Worm (Caenorhabditis elegans) whole organism, L3 larva: ENCODE results near the gene abhd-5.2.

Experiments used
- R02D3.7 ChIP-seq: fragments of 150-350 bp; optimal IDR thresholded peaks from 2 replicates; lab custom pipeline; 2014; ENCODE audit warnings: missing biosample characterization, missing genetic modification characterization
- aly-2 ChIP-seq: fragments of 150-350 bp; optimal IDR thresholded peaks from 2 replicates; lab custom pipeline; 2014; ENCODE audit warnings: missing biosample characterization, missing genetic modification characterization
- ama-1 ChIP-seq: fragments of 150-350 bp; optimal IDR thresholded peaks from 2 replicates; lab custom pipeline; 2018
- ceh-82 ChIP-seq: fragments of 150-350 bp; optimal IDR thresholded peaks from 2 replicates; lab custom pipeline; 2014; ENCODE audit warnings: missing biosample characterization, missing genetic modification characterization
- ceh-9 ChIP-seq: sonication (generic microtip); optimal IDR thresholded peaks from 2 replicates; lab custom pipeline; 2018; ENCODE audit warnings: missing biosample characterization, missing genetic modification characterization
- daf-12 ChIP-seq: fragments of 150-350 bp; optimal IDR thresholded peaks from 2 replicates; lab custom pipeline; 2014; ENCODE audit warnings: missing biosample characterization, missing genetic modification reagents, missing genetic modification characterization
- egl-27 ChIP-seq: sonication (generic microtip); optimal IDR thresholded peaks from 4 replicates; lab custom pipeline; 2017; ENCODE audit warnings: missing biosample characterization, missing genetic modification reagents, missing genetic modification characterization
- egl-5 ChIP-seq: fragments of 150-350 bp; optimal IDR thresholded peaks from 2 replicates; lab custom pipeline; 2017; ENCODE audit warnings: missing biosample characterization, missing genetic modification reagents, missing genetic modification characterization, inconsistent platforms
- elt-1 ChIP-seq: fragments of 150-350 bp; optimal IDR thresholded peaks from 2 replicates; lab custom pipeline; 2014; ENCODE audit warnings: missing biosample characterization, missing genetic modification characterization
- elt-2 ChIP-seq: sonication (generic microtip); optimal IDR thresholded peaks from 2 replicates; lab custom pipeline; 2016; ENCODE audit warnings: missing genetic modification reagents, mild to moderate bottlenecking, missing genetic modification characterization, missing compliant biosample characterization
- elt-3 ChIP-seq, 3 experiments: fragments of 150-350 bp in 1 of 3; sonication (generic microtip) in 2 of 3; optimal IDR thresholded peaks; 2 replicates in 2 of 3; 4 replicates in 1 of 3; lab custom pipeline; 2014 to 2017; ENCODE audit warnings: missing biosample characterization in 3 of 3, missing genetic modification characterization in 3 of 3
- eor-1 ChIP-seq, 2 experiments: fragments of 150-350 bp; optimal IDR thresholded peaks; 2 replicates each; lab custom pipeline; 2014 to 2018; ENCODE audit warnings: missing biosample characterization in 2 of 2, missing genetic modification characterization in 2 of 2
- fkh-10 ChIP-seq: sonication (generic microtip); optimal IDR thresholded peaks from 2 replicates; lab custom pipeline; 2017; ENCODE audit warnings: missing biosample characterization, missing genetic modification reagents, missing genetic modification characterization
- fkh-2 ChIP-seq: fragments of 150-350 bp; optimal IDR thresholded peaks from 2 replicates; lab custom pipeline; 2014; ENCODE audit warnings: missing biosample characterization, missing genetic modification reagents, missing genetic modification characterization
- fos-1 ChIP-seq: fragments of 150-350 bp; optimal IDR thresholded peaks from 2 replicates; lab custom pipeline; 2014; ENCODE audit warnings: missing biosample characterization, missing genetic modification characterization
- hmg-11 ChIP-seq: sonication (generic microtip); optimal IDR thresholded peaks from 2 replicates; lab custom pipeline; 2016; ENCODE audit warnings: missing genetic modification characterization, missing compliant biosample characterization
- jun-1 ChIP-seq: fragments of 150-350 bp; optimal IDR thresholded peaks from 2 replicates; lab custom pipeline; 2014; ENCODE audit warnings: missing biosample characterization, missing genetic modification reagents, missing genetic modification characterization
- lin-15B ChIP-seq: fragments of 150-350 bp; optimal IDR thresholded peaks from 2 replicates; lab custom pipeline; 2014; ENCODE audit warnings: missing biosample characterization, missing genetic modification characterization
- lsy-12 ChIP-seq: sonication (generic microtip); optimal IDR thresholded peaks from 2 replicates; lab custom pipeline; 2016; ENCODE audit warnings: mild to moderate bottlenecking, missing genetic modification characterization, missing compliant biosample characterization
- mdl-1 ChIP-seq: fragments of 150-350 bp; optimal IDR thresholded peaks from 2 replicates; lab custom pipeline; 2014; ENCODE audit warnings: missing biosample characterization, missing genetic modification characterization
- nfya-1 ChIP-seq: sonication (generic microtip); optimal IDR thresholded peaks from 2 replicates; lab custom pipeline; 2017; ENCODE audit warnings: missing genetic modification characterization, mild to moderate bottlenecking, missing compliant biosample characterization, antibody characterized with exemption, moderate library complexity; ENCODE audit not compliant: insufficient read depth
- nhr-11 ChIP-seq: fragments of 150-350 bp; optimal IDR thresholded peaks from 2 replicates; lab custom pipeline; 2014; ENCODE audit warnings: missing biosample characterization, missing genetic modification characterization
- nhr-12 ChIP-seq: fragments of 150-350 bp; optimal IDR thresholded peaks from 2 replicates; lab custom pipeline; 2014; ENCODE audit warnings: missing biosample characterization, missing genetic modification characterization
- nhr-23 ChIP-seq: fragments of 150-350 bp; optimal IDR thresholded peaks from 2 replicates; lab custom pipeline; 2014; ENCODE audit warnings: missing biosample characterization, missing genetic modification reagents, missing genetic modification characterization
- nhr-28 ChIP-seq: fragments of 150-350 bp; optimal IDR thresholded peaks from 2 replicates; lab custom pipeline; 2014; ENCODE audit warnings: missing biosample characterization, missing genetic modification characterization
- nhr-67 ChIP-seq: fragments of 150-350 bp; optimal IDR thresholded peaks from 2 replicates; lab custom pipeline; 2014; ENCODE audit warnings: missing biosample characterization, missing genetic modification characterization
- nhr-76 ChIP-seq: fragments of 150-350 bp; sonication (generic microtip); optimal IDR thresholded peaks from 5 replicates; lab custom pipeline; 2014; ENCODE audit warnings: missing biosample characterization, missing genetic modification characterization
- nhr-77 ChIP-seq: fragments of 150-350 bp; optimal IDR thresholded peaks from 2 replicates; lab custom pipeline; 2014; ENCODE audit warnings: missing biosample characterization, missing genetic modification characterization
- pha-4 ChIP-seq: fragments of 150-350 bp; optimal IDR thresholded peaks from 2 replicates; lab custom pipeline; 2014; ENCODE audit warnings: missing biosample characterization, missing genetic modification reagents, missing genetic modification characterization
- sea-2 ChIP-seq: fragments of 150-350 bp; sonication (generic microtip); optimal IDR thresholded peaks from 4 replicates; lab custom pipeline; 2014; ENCODE audit warnings: missing biosample characterization, missing genetic modification reagents, missing genetic modification characterization
- skn-1 ChIP-seq: fragments of 150-350 bp; optimal IDR thresholded peaks from 2 replicates; lab custom pipeline; 2014; ENCODE audit warnings: missing biosample characterization, missing genetic modification characterization
- snpc-4 ChIP-seq: fragments of 150-350 bp; optimal IDR thresholded peaks from 2 replicates; lab custom pipeline; 2014; ENCODE audit warnings: missing biosample characterization, missing genetic modification characterization
- tbx-2 ChIP-seq: sonication (generic microtip); optimal IDR thresholded peaks from 2 replicates; lab custom pipeline; 2016; ENCODE audit warnings: mild to moderate bottlenecking, missing genetic modification characterization, missing compliant biosample characterization
- unc-39 ChIP-seq: sonication (generic microtip); optimal IDR thresholded peaks from 4 replicates; lab custom pipeline; 2017; ENCODE audit warnings: missing biosample characterization, missing genetic modification characterization
- ztf-4 ChIP-seq: fragments of 150-350 bp; optimal IDR thresholded peaks from 2 replicates; lab custom pipeline; 2014; ENCODE audit warnings: missing biosample characterization, missing genetic modification characterization

abhd-5.2 gene

DNA sequence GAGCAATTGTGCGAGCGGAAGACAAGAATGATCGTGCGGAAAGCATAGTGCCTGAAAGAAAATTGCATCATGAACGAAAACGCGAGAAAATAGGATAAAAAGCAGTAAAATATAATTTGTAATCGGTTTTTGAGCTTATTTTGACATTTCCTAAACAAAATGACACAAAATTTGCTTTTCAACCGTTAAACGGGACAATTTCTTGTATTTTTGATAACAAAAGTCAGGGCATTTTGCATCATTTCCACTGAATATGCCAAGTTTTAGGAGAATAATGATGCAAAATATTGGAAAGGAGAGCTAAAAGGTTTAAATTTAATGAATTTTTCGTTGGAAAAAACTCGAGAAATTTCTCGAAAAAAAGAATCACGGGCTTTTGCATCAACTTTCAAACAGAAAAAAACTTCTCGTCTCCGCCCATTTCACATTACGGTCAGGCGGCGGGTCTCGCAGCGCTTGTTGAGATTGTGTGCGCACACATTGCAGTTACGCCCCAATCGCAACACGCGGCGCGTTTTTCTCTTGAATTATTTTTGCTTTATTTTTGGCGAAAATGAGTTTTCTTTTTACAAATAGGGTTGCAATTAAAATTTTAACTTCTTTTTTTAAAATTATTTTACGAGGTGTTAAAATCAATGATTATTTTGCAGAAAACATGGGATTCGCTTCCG, 17.6 kb upstream of the abhd-5.2 start, which contains the start of the genes hsp-6 and C37H5.5 (continued):
- TF ChIP-seq skn-1 (tag; lab: Kevin White, UChicago) (peak; percentile 67), elt-1 (tag; lab: Kevin White, UChicago) (no peak), nhr-28 (tag; lab: Kevin White, UChicago) (no peak), R02D3.7 (tag; lab: Kevin White, UChicago) (peak; percentile 50), ama-1 (lab: Kevin White, UChicago) (no peak), nhr-23 (tag; lab: Kevin White, UChicago) (peak; percentile 80), mdl-1 (no peak), aly-2 (tag; lab: Kevin White, UChicago) (no peak), fkh-10 (GFP tag; lab: Kevin White, UChicago) (peak; percentile 43), ceh-82 (tag; lab: Kevin White, UChicago) (no peak), nhr-11 (tag; lab: Kevin White, UChicago) (no peak), lsy-12 (tag; lab: Kevin White, UChicago) (peak; percentile 50), ztf-4 (tag; lab: Kevin White, UChicago) (no peak), fos-1 (tag; lab: Kevin White, UChicago) (no peak), egl-5 (peak; percentile 28), lin-15B (peak; percentile 91), ceh-9 (tag; lab: Kevin White, UChicago) (no peak)

DNA sequence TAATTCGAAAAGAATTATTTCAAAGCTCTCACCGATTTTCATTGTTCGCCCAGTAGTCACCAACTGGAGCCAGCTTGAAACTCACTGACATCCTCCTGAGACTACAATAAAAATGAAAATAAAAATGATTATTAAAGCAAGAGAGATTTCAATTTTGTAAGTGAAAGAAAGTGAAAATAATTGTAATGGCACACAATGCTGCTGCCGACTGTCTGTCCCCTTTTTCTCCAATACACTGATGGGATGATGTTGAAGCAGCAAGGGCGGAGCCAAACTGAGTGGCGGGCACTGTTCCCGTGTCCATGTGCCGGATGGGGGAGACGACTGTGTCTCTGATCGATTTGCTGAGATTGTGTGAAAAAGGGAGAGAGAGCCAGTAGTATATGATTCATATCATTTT, 10.2 kb upstream of the abhd-5.2 start, which contains the start of gene C37H5.14:
TSS of gene C37H5.14 (minus strand) at position 101 of the 400 bp plus-strand sequence.
- TF ChIP-seq nhr-11 (tag; lab: Kevin White, UChicago) = no peak
- TF ChIP-seq nhr-12 (tag; lab: Kevin White, UChicago) = no peak
- no peak for TF ChIP-seq jun-1 (tag; lab: Kevin White, UChicago)

DNA sequence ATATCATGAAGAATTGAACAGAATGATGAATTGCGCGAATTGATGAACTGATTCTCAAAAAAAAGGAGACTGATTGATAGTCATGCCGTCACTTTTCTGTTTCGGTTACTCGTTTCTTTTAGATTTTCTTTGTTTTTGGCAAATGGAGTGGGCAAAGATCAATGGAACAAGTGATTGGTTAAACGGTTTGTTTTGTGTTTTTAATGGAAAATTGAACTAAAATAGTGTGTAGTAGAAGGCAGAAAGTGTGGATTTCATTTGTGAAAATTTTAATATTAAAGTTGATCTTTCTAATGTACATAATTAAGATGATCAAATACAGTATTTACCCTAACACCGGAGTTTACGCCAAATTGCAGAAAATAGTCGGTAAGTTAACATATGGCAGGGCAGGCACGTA, 4.6 kb upstream of the abhd-5.2 start, which contains the start of gene nas-9:
TSS of gene nas-9 (minus strand) at position 101 of the 400 bp plus-strand sequence.
- TF ChIP-seq unc-39 (tag; lab: Kevin White, UChicago) = no peak
- no peak for TF ChIP-seq hmg-11 (tag; lab: Kevin White, UChicago)
- TF ChIP-seq pha-4 (tag; lab: Kevin White, UChicago) = no peak
- TF ChIP-seq egl-5 = no peak
- no peak for TF ChIP-seq lin-15B
- TF ChIP-seq elt-1 (tag; lab: Kevin White, UChicago) = no peak

DNA sequence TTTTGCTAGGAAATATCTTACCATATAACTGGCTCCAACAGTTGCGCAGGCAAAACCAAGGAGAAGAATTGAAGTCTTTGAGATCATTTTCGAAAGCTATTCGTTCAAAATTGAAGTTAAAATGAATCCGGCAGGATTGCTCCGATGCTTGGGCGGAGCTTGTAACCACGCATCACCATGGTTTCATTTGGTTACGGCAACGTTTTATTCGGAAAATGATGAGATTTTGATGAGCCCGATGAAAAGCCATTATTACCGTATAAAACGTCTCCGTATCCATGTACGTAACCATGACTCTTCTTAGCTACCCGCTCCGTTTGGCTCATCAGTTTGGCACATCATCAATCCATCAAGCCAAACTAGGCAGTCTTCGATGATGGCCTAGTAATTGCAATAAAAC, 3.3 kb upstream of the abhd-5.2 start, which contains the start of gene cwp-1:
TSS of gene cwp-1 (minus strand) at position 101 of the 400 bp plus-strand sequence.
- TF ChIP-seq tbx-2 (tag; lab: Kevin White, UChicago) = no peak
- no peak for TF ChIP-seq nhr-77
- TF ChIP-seq lsy-12 (tag; lab: Kevin White, UChicago) = no peak
- no peak for TF ChIP-seq fkh-2 (tag; lab: Kevin White, UChicago)
- TF ChIP-seq elt-3 (tag; optimal IDR thresholded peaks at IDR 0.05; lab: Kevin White, UChicago) = no peak
- no peak for TF ChIP-seq sea-2 (GFP tag; lab: Kevin White, UChicago)
- TF ChIP-seq nhr-67 (tag; lab: Kevin White, UChicago) = no peak
- TF ChIP-seq eor-1 (tag; optimal IDR thresholded peaks at IDR 0.05; lab: Kevin White, UChicago) = no peak
- no peak for TF ChIP-seq nfya-1 (tag; lab: Kevin White, UChicago)
- no peak for TF ChIP-seq egl-27 (tag; lab: Kevin White, UChicago)
- TF ChIP-seq mdl-1 = no peak
- TF ChIP-seq nhr-28 (tag; lab: Kevin White, UChicago) = no peak
- TF ChIP-seq snpc-4 = no peak
- no peak for TF ChIP-seq elt-2 (tag; lab: Kevin White, UChicago)
- no peak for TF ChIP-seq daf-12
- no peak for TF ChIP-seq nhr-76 (tag; lab: Kevin White, UChicago)
- no peak for TF ChIP-seq aly-2 (tag; lab: Kevin White, UChicago)
